Fruit fly (Drosophila melanogaster) whole organism, embryonic: Measurements from ENCODE around the gene CG15019.

Source experiments
- ATbp ChIP-seq: fragments of 200-800 bp; sonication (Bioruptor generic); optimal IDR thresholded peaks from 2 replicates; lab custom pipeline; 2017; ENCODE audit warnings: missing biosample characterization, mild to moderate bottlenecking, missing genetic modification characterization, missing genetic modification reagents
- Atf-2 ChIP-seq: fragments of 200-800 bp; sonication (Bioruptor generic); optimal IDR thresholded peaks from 2 replicates; lab custom pipeline; 2016; ENCODE audit warnings: missing biosample characterization, missing genetic modification characterization
- Blimp-1 ChIP-seq: fragments of 200-800 bp; sonication (Bioruptor generic); optimal IDR thresholded peaks from 3 replicates; lab custom pipeline; 2018; ENCODE audit warnings: missing biosample characterization, missing genetic modification characterization, mild to moderate bottlenecking, moderate library complexity, missing genetic modification reagents
- CG10209 ChIP-seq: fragments of 200-800 bp; sonication (Bioruptor generic); optimal IDR thresholded peaks from 3 replicates; lab custom pipeline; 2017; ENCODE audit warnings: missing biosample characterization, mild to moderate bottlenecking, missing genetic modification characterization, missing genetic modification reagents
- CG10366 ChIP-seq: fragments of 200-800 bp; sonication (Bioruptor generic); IDR thresholded peaks from 2 replicates; pipeline ENCODE4 v1.3.6; 2022; ENCODE audit warnings: missing biosample characterization, missing genetic modification characterization
- CG11560 ChIP-seq: fragments of 200-800 bp; sonication (Bioruptor generic); IDR thresholded peaks from 3 replicates; pipeline ENCODE4 v1.3.6; 2022; ENCODE audit warnings: missing biosample characterization, missing genetic modification characterization
- CG13424 ChIP-seq: fragments of 200-800 bp; sonication (Bioruptor generic); optimal IDR thresholded peaks from 2 replicates; lab custom pipeline; 2019; ENCODE audit warnings: missing biosample characterization, mild to moderate bottlenecking, missing genetic modification characterization, moderate library complexity
- CG13894 ChIP-seq: fragments of 200-800 bp; sonication (Bioruptor generic); optimal IDR thresholded peaks from 3 replicates; lab custom pipeline; 2018; ENCODE audit warnings: missing biosample characterization, mild to moderate bottlenecking, missing genetic modification characterization, moderate library complexity
- CG14860 ChIP-seq: fragments of 200-800 bp; sonication (Bioruptor generic); IDR thresholded peaks from 3 replicates; pipeline ENCODE4 v1.3.6; 2022; ENCODE audit warnings: missing biosample characterization, missing genetic modification characterization; ENCODE audit not compliant: partially characterized antibody
- CG15601 ChIP-seq: fragments of 200-800 bp; sonication (Bioruptor generic); optimal IDR thresholded peaks from 3 replicates; lab custom pipeline; 2019; ENCODE audit warnings: missing biosample characterization, mild to moderate bottlenecking, missing genetic modification characterization, moderate library complexity
- CG17829 ChIP-seq: fragments of 200-800 bp; optimal IDR thresholded peaks from 2 replicates; lab custom pipeline; 2019; ENCODE audit warnings: missing biosample characterization, mild to moderate bottlenecking, missing genetic modification characterization, moderate library complexity
- CG3407 ChIP-seq: fragments of 200-800 bp; sonication (Bioruptor generic); optimal IDR thresholded peaks from 2 replicates; lab custom pipeline; 2018; ENCODE audit warnings: missing biosample characterization, mild to moderate bottlenecking, missing genetic modification characterization
- CG34224 ChIP-seq: fragments of 200-800 bp; sonication (Bioruptor generic); IDR thresholded peaks from 3 replicates; pipeline ENCODE4 v1.3.6; 2022; ENCODE audit warnings: missing biosample characterization, missing genetic modification characterization; ENCODE audit not compliant: partially characterized antibody
- CG4360 ChIP-seq: fragments of 200-800 bp; sonication (Bioruptor generic); IDR thresholded peaks from 2 replicates; pipeline ENCODE4 v1.3.6; 2022; ENCODE audit warnings: missing biosample characterization, missing genetic modification characterization
- CG5953 ChIP-seq: fragments of 200-800 bp; sonication (Bioruptor generic); IDR thresholded peaks from 2 replicates; pipeline ENCODE4 v1.3.6; 2022; ENCODE audit warnings: missing biosample characterization, missing genetic modification characterization
- CG6765 ChIP-seq: fragments of 200-800 bp; sonication (Bioruptor generic); optimal IDR thresholded peaks from 3 replicates; lab custom pipeline; 2017; ENCODE audit warnings: missing biosample characterization, mild to moderate bottlenecking, missing genetic modification characterization
- CG7928 ChIP-seq: fragments of 200-800 bp; sonication (Bioruptor generic); optimal IDR thresholded peaks from 2 replicates; lab custom pipeline; 2017; ENCODE audit warnings: missing biosample characterization, mild to moderate bottlenecking, missing genetic modification characterization
- CG8089 ChIP-seq: fragments of 200-800 bp; sonication (Bioruptor generic); optimal IDR thresholded peaks from 3 replicates; lab custom pipeline; 2016; ENCODE audit warnings: missing biosample characterization, missing genetic modification characterization
- CG8388 ChIP-seq: fragments of 200-800 bp; sonication (Bioruptor generic); optimal IDR thresholded peaks from 2 replicates; lab custom pipeline; 2019; ENCODE audit warnings: missing biosample characterization, mild to moderate bottlenecking, missing genetic modification characterization, moderate library complexity
- CG9215 ChIP-seq: fragments of 200-800 bp; sonication (Bioruptor generic); IDR thresholded peaks from 2 replicates; pipeline ENCODE4 v1.3.6; 2022; ENCODE audit warnings: missing biosample characterization, missing genetic modification characterization
- CkIIα-i1 ChIP-seq: fragments of 200-800 bp; sonication (Bioruptor generic); IDR thresholded peaks from 2 replicates; pipeline ENCODE4 v1.3.6; 2022; ENCODE audit warnings: missing biosample characterization, missing genetic modification characterization
- Deaf1 ChIP-seq: fragments of 200-800 bp; optimal IDR thresholded peaks from 3 replicates; lab custom pipeline; 2019; ENCODE audit warnings: missing biosample characterization, mild to moderate bottlenecking, missing genetic modification characterization, moderate library complexity
- Dek ChIP-seq: fragments of 200-800 bp; sonication (Bioruptor generic); optimal IDR thresholded peaks from 3 replicates; lab custom pipeline; 2019; ENCODE audit warnings: missing biosample characterization, mild to moderate bottlenecking, missing genetic modification characterization, moderate library complexity
- Gug ChIP-seq: fragments of 200-800 bp; sonication (Bioruptor generic); IDR thresholded peaks from 4 replicates; pipeline ENCODE4 v1.3.6; 2022; ENCODE audit warnings: missing biosample characterization, missing genetic modification characterization
- HmgD ChIP-seq: fragments of 200-800 bp; sonication (Bioruptor generic); optimal IDR thresholded peaks from 3 replicates; lab custom pipeline; 2016; ENCODE audit warnings: missing biosample characterization, missing genetic modification characterization
- Hr39 ChIP-seq: fragments of >200 bp; optimal IDR thresholded peaks from 2 replicates; lab custom pipeline; 2017
- Max ChIP-seq: fragments of 200-800 bp; sonication (Bioruptor generic); optimal IDR thresholded peaks from 2 replicates; lab custom pipeline; 2016; ENCODE audit warnings: missing biosample characterization, mild to moderate bottlenecking, missing genetic modification characterization
- Med ChIP-seq: fragments of 200-800 bp; sonication (Bioruptor generic); peaks from one replicate; lab custom pipeline; 2016; ENCODE audit warnings: missing biosample characterization, missing genetic modification characterization, mild to moderate bottlenecking, inconsistent platforms, moderate library complexity
- NfI ChIP-seq: fragments of 200-800 bp; sonication (Bioruptor generic); optimal IDR thresholded peaks from 3 replicates; lab custom pipeline; 2018; ENCODE audit warnings: missing biosample characterization, mild to moderate bottlenecking, missing genetic modification characterization, moderate library complexity
- Poxn ChIP-seq: fragments of 200-800 bp; sonication (Bioruptor generic); IDR thresholded peaks from 2 replicates; pipeline ENCODE4 v1.3.6; 2022; ENCODE audit warnings: missing biosample characterization, missing genetic modification characterization
- Sox102F ChIP-seq: fragments of 200-800 bp; sonication (Bioruptor generic); optimal IDR thresholded peaks from 2 replicates; lab custom pipeline; 2018; ENCODE audit warnings: missing biosample characterization, mild to moderate bottlenecking, missing genetic modification characterization, moderate library complexity
- ara ChIP-seq: fragments of 200-800 bp; sonication (Bioruptor generic); IDR thresholded peaks from 2 replicates; pipeline ENCODE4 v1.3.6; 2022; ENCODE audit warnings: missing biosample characterization, missing genetic modification characterization
- cato ChIP-seq: fragments of 200-800 bp; sonication (Bioruptor generic); optimal IDR thresholded peaks from 2 replicates; lab custom pipeline; 2016; ENCODE audit warnings: missing biosample characterization, missing genetic modification characterization, borderline replicate concordance
- cg ChIP-seq: fragments of 200-800 bp; sonication (Bioruptor generic); optimal IDR thresholded peaks from 3 replicates; lab custom pipeline; 2019; ENCODE audit warnings: missing biosample characterization, mild to moderate bottlenecking, missing genetic modification characterization, moderate library complexity
- ci ChIP-seq: fragments of 200-800 bp; sonication (Bioruptor generic); IDR thresholded peaks from 3 replicates; pipeline ENCODE4 v1.3.6; 2022; ENCODE audit warnings: missing biosample characterization, missing genetic modification characterization
- fd64A ChIP-seq: fragments of 200-800 bp; sonication (Bioruptor generic); optimal IDR thresholded peaks from 3 replicates; lab custom pipeline; 2018; ENCODE audit warnings: missing biosample characterization, mild to moderate bottlenecking, missing genetic modification characterization
- gcm ChIP-seq: fragments of 200-800 bp; sonication (Bioruptor generic); optimal IDR thresholded peaks from 2 replicates; lab custom pipeline; 2019; ENCODE audit warnings: missing biosample characterization, mild to moderate bottlenecking, missing genetic modification characterization, moderate library complexity
- mirr ChIP-seq: fragments of 200-800 bp; sonication (Bioruptor generic); optimal IDR thresholded peaks from 3 replicates; lab custom pipeline; 2018; ENCODE audit warnings: missing biosample characterization, mild to moderate bottlenecking, missing genetic modification characterization
- nerfin-1 ChIP-seq: fragments of 200-800 bp; sonication (Bioruptor generic); optimal IDR thresholded peaks from 3 replicates; lab custom pipeline; 2019; ENCODE audit warnings: missing biosample characterization, mild to moderate bottlenecking, missing genetic modification characterization, moderate library complexity
- otp ChIP-seq: fragments of 200-800 bp; sonication (Bioruptor generic); IDR thresholded peaks from 3 replicates; pipeline ENCODE4, ENCODE4 v1.3.6; 2022; ENCODE audit warnings: missing biosample characterization, missing genetic modification characterization
- pros ChIP-seq: fragments of 200-800 bp; sonication (Bioruptor generic); optimal IDR thresholded peaks from 3 replicates; lab custom pipeline; 2019; ENCODE audit warnings: missing biosample characterization, mild to moderate bottlenecking, missing genetic modification characterization, moderate library complexity
- sd ChIP-seq: fragments of 200-800 bp; sonication (Bioruptor generic); optimal IDR thresholded peaks from 3 replicates; lab custom pipeline; 2018; ENCODE audit warnings: missing biosample characterization, mild to moderate bottlenecking, missing genetic modification characterization, moderate library complexity
- sens ChIP-seq: fragments of 200-800 bp; sonication (Bioruptor generic); peaks from one replicate; lab custom pipeline; 2016; ENCODE audit warnings: missing biosample characterization, missing genetic modification characterization
- seq ChIP-seq: fragments of 200-800 bp; sonication (Bioruptor generic); IDR thresholded peaks from 2 replicates; pipeline ENCODE4 v1.3.6; 2022; ENCODE audit warnings: missing biosample characterization, missing genetic modification characterization
- sr ChIP-seq: fragments of 200-800 bp; sonication (Bioruptor generic); IDR thresholded peaks from 3 replicates; pipeline ENCODE4 v1.3.6; 2022; ENCODE audit warnings: missing biosample characterization, missing genetic modification characterization
- stc ChIP-seq: fragments of 200-800 bp; sonication (Bioruptor generic); IDR thresholded peaks from 2 replicates; pipeline ENCODE4 v1.3.6; 2022; ENCODE audit warnings: missing biosample characterization, missing genetic modification characterization
- unpg ChIP-seq: fragments of 200-800 bp; sonication (Bioruptor generic); optimal IDR thresholded peaks from 3 replicates; lab custom pipeline; 2018; ENCODE audit warnings: missing biosample characterization, mild to moderate bottlenecking, missing genetic modification characterization, moderate library complexity
- zen ChIP-seq: fragments of 200-800 bp; sonication (Bioruptor generic); optimal IDR thresholded peaks from 3 replicates; lab custom pipeline; 2018; ENCODE audit warnings: missing biosample characterization, mild to moderate bottlenecking, missing genetic modification characterization, moderate library complexity

The CG15019 gene

dm6 chr3L:4360376-4360703, 45.5 kb downstream of the CG15019 start (continued):
- TF ChIP-seq CG17829 (tag; lab: Kevin White, UChicago) = no peak
- TF ChIP-seq CG6765 (GFP tag; lab: Kevin White, UChicago) = no peak
- no peak for TF ChIP-seq CG13424
- no peak for TF ChIP-seq HmgD (GFP tag; lab: Kevin White, UChicago)
- TF ChIP-seq pros (GFP tag; lab: Kevin White, UChicago) = peak; percentile 3
- no peak for TF ChIP-seq Gug (GFP tag; lab: Robert Waterston, UW)
- no peak for TF ChIP-seq otp (GFP tag; lab: Robert Waterston, UW)
- TF ChIP-seq Med = peak; percentile 32
- no peak for TF ChIP-seq CG14860 (GFP tag; lab: Robert Waterston, UW)
- 0 out of 3 replicates have a peak, but pooled peaks have one; percentile 21 for TF ChIP-seq ci (GFP tag; lab: Robert Waterston, UW)
- TF ChIP-seq Sox102F (GFP tag; lab: Kevin White, UChicago) = no peak
- TF ChIP-seq cato (GFP tag; lab: Kevin White, UChicago) = no peak

DNA sequence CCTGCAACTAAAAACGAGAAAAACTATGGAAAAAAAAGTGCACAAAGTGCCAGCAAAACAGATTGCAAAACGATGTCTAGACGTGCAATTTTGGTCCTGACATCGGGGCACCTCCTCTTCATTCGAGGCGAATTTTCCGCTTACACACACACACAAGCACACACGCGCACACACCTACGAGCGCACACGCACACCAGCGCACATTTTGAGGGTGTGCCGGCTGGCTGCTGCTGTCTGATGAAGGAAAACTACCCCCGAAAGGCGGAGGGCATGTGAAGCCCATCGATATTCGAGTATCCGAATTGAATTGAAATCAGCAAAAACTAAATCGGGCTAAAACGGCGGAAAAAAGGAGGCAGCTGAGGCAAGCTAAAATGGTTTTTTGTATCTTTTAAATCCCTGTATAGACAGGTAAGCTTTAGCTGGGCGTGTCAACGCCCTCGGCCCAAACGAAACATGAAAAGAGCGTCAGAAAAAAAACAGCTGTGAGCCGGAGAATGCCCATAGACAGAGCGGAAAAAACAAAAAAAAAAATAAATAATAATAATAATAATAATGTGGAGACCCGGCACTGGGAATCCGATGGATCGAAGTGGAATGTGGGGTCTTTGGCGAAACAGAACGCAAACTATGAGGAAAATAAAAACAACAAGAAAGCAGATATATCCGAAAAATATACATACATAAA, 46.0 kb downstream of the CG15019 start:
- TF ChIP-seq Hr39 (lab: Kevin White, UChicago) = peak; percentile 90
- TF ChIP-seq Atf-2 = no peak
- no peak for TF ChIP-seq zen (tag; lab: Kevin White, UChicago)
- TF ChIP-seq CG7928 (GFP tag; lab: Kevin White, UChicago) = no peak
- no peak for TF ChIP-seq NfI
- no peak for TF ChIP-seq CG11560 (tag; lab: Robert Waterston, UW)
- no peak for TF ChIP-seq Poxn (GFP tag; lab: Robert Waterston, UW)
- no peak for TF ChIP-seq Dek
- peak; percentile 99 for TF ChIP-seq CG13894
- TF ChIP-seq Max = no peak
- TF ChIP-seq CG10366 = no peak
- no peak for TF ChIP-seq HmgD (GFP tag; lab: Kevin White, UChicago)
- TF ChIP-seq CG4360 = 0 out of 2 replicates have a peak, but pooled peaks have one; percentile 28
- no peak for TF ChIP-seq gcm (GFP tag; lab: Kevin White, UChicago)
- peak; percentile 63 for TF ChIP-seq cg (GFP tag; lab: Kevin White, UChicago)
- TF ChIP-seq seq (GFP tag; lab: Robert Waterston, UW) = peak; percentile 56; the same call in 1 of the 2 replicates
- TF ChIP-seq unpg (GFP tag; lab: Kevin White, UChicago) = no peak
- no peak for TF ChIP-seq Deaf1
- 0 out of 3 replicates have a peak, but pooled peaks have one; percentile 18 for TF ChIP-seq CG34224 (GFP tag; lab: Robert Waterston, UW)
- no peak for TF ChIP-seq CG8089 (GFP tag; lab: Kevin White, UChicago)
- no peak for TF ChIP-seq CkIIα-i1 (GFP tag; lab: Robert Waterston, UW)
- TF ChIP-seq sens (GFP tag; lab: Kevin White, UChicago) = peak; percentile 16
- TF ChIP-seq sd (tag; lab: Kevin White, UChicago) = peak; percentile 65
- no peak for TF ChIP-seq mirr (GFP tag; lab: Kevin White, UChicago)
- TF ChIP-seq sr (GFP tag; lab: Robert Waterston, UW) = 0 out of 3 replicates have a peak, but pooled peaks have one; percentile 15
- TF ChIP-seq nerfin-1 = peak; percentile 1
- TF ChIP-seq CG9215 (GFP tag; lab: Robert Waterston, UW) = no peak

dm6 chr3L:4357705-4358131, 48.1 kb downstream of the CG15019 start:
- TF ChIP-seq CG10209 = no peak
- TF ChIP-seq CG15601 (tag; lab: Kevin White, UChicago) = no peak
- no peak for TF ChIP-seq CG5953
- TF ChIP-seq stc (GFP tag; lab: Robert Waterston, UW) = peak; percentile 21; the same call in 1 of the 2 replicates
- TF ChIP-seq ara (GFP tag; lab: Robert Waterston, UW) = peak; percentile 41; the same call in 1 of the 2 replicates
- TF ChIP-seq sens (GFP tag; lab: Kevin White, UChicago) = peak; percentile 74
- TF ChIP-seq CG3407 = peak; percentile 14
- TF ChIP-seq Blimp-1 (GFP tag; lab: Kevin White, UChicago) = peak; percentile 31
- peak; percentile 58 for TF ChIP-seq ATbp (GFP tag; lab: Kevin White, UChicago)
- TF ChIP-seq CG8388 (GFP tag; lab: Kevin White, UChicago) = peak; percentile 66
- TF ChIP-seq fd64A (GFP tag; lab: Kevin White, UChicago) = peak; percentile 17
